Worm (Caenorhabditis elegans) whole organism, young adult: ENCODE results near the gene damt-1.

Experiments
- B0261.1 ChIP-seq: sonication (generic microtip); optimal IDR thresholded peaks from 2 replicates; lab custom pipeline; 2016; ENCODE audit warnings: mild to moderate bottlenecking, missing genetic modification characterization, moderate library complexity, missing compliant biosample characterization
- C06A6.2 ChIP-seq: fragments of 200-800 bp; sonication (Bioruptor generic); conservative IDR thresholded peaks from 2 replicates; pipeline ENCODE4 v1.3.6; 2022; ENCODE audit warnings: missing genetic modification characterization, missing compliant biosample characterization
- F22D6.2 ChIP-seq: sonication (generic microtip); optimal IDR thresholded peaks from 2 replicates; lab custom pipeline; 2016; ENCODE audit warnings: mild to moderate bottlenecking, missing genetic modification characterization, missing compliant biosample characterization
- F39B2.1 ChIP-seq: fragments of 200-800 bp; sonication (Bioruptor generic); IDR thresholded peaks from 2 replicates; pipeline ENCODE4 v1.3.6; 2022; ENCODE audit warnings: missing genetic modification reagents, missing genetic modification characterization, missing compliant biosample characterization
- F57A8.1 ChIP-seq: fragments of 200-800 bp; sonication (Bioruptor generic); optimal IDR thresholded peaks from 2 replicates; lab custom pipeline; 2018; ENCODE audit warnings: mild to moderate bottlenecking, missing genetic modification characterization, moderate library complexity, missing compliant biosample characterization
- F57C9.4 ChIP-seq: sonication (generic microtip); optimal IDR thresholded peaks from 2 replicates; lab custom pipeline; 2017; ENCODE audit warnings: mild to moderate bottlenecking, missing genetic modification characterization, missing compliant biosample characterization
- K11D2.4 ChIP-seq: fragments of 200-800 bp; sonication (Bioruptor generic); IDR thresholded peaks from 2 replicates; pipeline ENCODE4 v1.3.6; 2022; ENCODE audit warnings: missing genetic modification reagents, missing genetic modification characterization, missing compliant biosample characterization
- K12H6.12 ChIP-seq: fragments of 200-800 bp; sonication (Bioruptor generic); optimal IDR thresholded peaks from 2 replicates; lab custom pipeline; 2018; ENCODE audit warnings: mild to moderate bottlenecking, missing genetic modification characterization, missing compliant biosample characterization
- Y53F4B.3 ChIP-seq: fragments of 200-800 bp; sonication (Bioruptor generic); IDR thresholded peaks from 2 replicates; pipeline ENCODE4 v1.3.6; 2022; ENCODE audit warnings: missing genetic modification reagents, missing genetic modification characterization, missing compliant biosample characterization
- Y53G8AR.9 ChIP-seq: fragments of 200-800 bp; sonication (Bioruptor generic); conservative IDR thresholded peaks from 2 replicates; pipeline ENCODE4 v1.3.6; 2022; ENCODE audit warnings: missing genetic modification reagents, missing genetic modification characterization, missing compliant biosample characterization
- ZK185.1 ChIP-seq: sonication (generic microtip); optimal IDR thresholded peaks from 2 replicates; lab custom pipeline; 2016; ENCODE audit warnings: mild to moderate bottlenecking, missing genetic modification characterization, missing compliant biosample characterization; ENCODE audit not compliant: poor library complexity, severe bottlenecking
- akir-1 ChIP-seq: fragments of 200-800 bp; sonication (Bioruptor generic); optimal IDR thresholded peaks from 2 replicates; lab custom pipeline; 2018; ENCODE audit warnings: mild to moderate bottlenecking, missing genetic modification characterization, moderate library complexity, missing compliant biosample characterization
- ama-1 ChIP-seq, 3 experiments: fragments of 150-350 bp in 1 of 3; sonication (generic microtip) in 2 of 3; optimal IDR thresholded peaks; 2 replicates each; lab custom pipeline; 2014 to 2018; ENCODE audit warnings: missing biosample characterization in 2 of 3, missing genetic modification characterization in 2 of 3, missing genetic modification reagents in 2 of 3
- aptf-3 ChIP-seq: fragments of 200-800 bp; sonication (Bioruptor generic); IDR thresholded peaks from 2 replicates; pipeline ENCODE4 v1.3.6; 2022; ENCODE audit warnings: missing genetic modification characterization, missing compliant biosample characterization
- atf-7 ChIP-seq: sonication (generic microtip); optimal IDR thresholded peaks from 2 replicates; lab custom pipeline; 2017; ENCODE audit warnings: mild to moderate bottlenecking, missing genetic modification characterization, missing compliant biosample characterization
- bed-2 ChIP-seq: fragments of 200-800 bp; sonication (Bioruptor generic); IDR thresholded peaks from 2 replicates; pipeline ENCODE4 v1.3.6; 2022; ENCODE audit warnings: missing genetic modification reagents, missing genetic modification characterization, missing compliant biosample characterization
- cebp-1 ChIP-seq, 2 experiments: fragments of 200-800 bp in 1 of 2; sonication (Bioruptor generic) in 1 of 2; sonication (generic microtip) in 1 of 2; IDR thresholded peaks in 1 of 2; optimal IDR thresholded peaks in 1 of 2; 2 replicates each; pipeline versions ENCODE4 v1.3.6 to Lab custom; 2017 to 2022; ENCODE audit warnings: missing compliant biosample characterization in 2 of 2, missing genetic modification characterization in 2 of 2, mild to moderate bottlenecking in 1 of 2, missing genetic modification reagents in 1 of 2, moderate library complexity in 1 of 2
- cebp-2 ChIP-seq: fragments of 200-800 bp; sonication (Bioruptor generic); IDR thresholded peaks from 2 replicates; pipeline ENCODE4 v1.3.6; 2022; ENCODE audit warnings: missing genetic modification characterization, missing compliant biosample characterization
- ceh-58 ChIP-seq: fragments of 200-800 bp; sonication (Bioruptor generic); IDR thresholded peaks from 2 replicates; pipeline ENCODE4 v1.3.6; 2022; ENCODE audit warnings: missing genetic modification characterization, missing compliant biosample characterization
- chd-7 ChIP-seq: sonication (generic microtip); optimal IDR thresholded peaks from 2 replicates; lab custom pipeline; 2016; ENCODE audit warnings: mild to moderate bottlenecking, missing genetic modification characterization, moderate library complexity, missing compliant biosample characterization
- egl-44 ChIP-seq: fragments of 200-800 bp; sonication (Bioruptor generic); IDR thresholded peaks from 2 replicates; pipeline ENCODE4 v1.3.6; 2022; ENCODE audit warnings: missing genetic modification reagents, missing genetic modification characterization, missing compliant biosample characterization
- hlh-26 ChIP-seq: fragments of 200-800 bp; sonication (Bioruptor generic); conservative IDR thresholded peaks from 2 replicates; pipeline ENCODE4 v1.3.6; 2022; ENCODE audit warnings: missing genetic modification reagents, missing genetic modification characterization, missing compliant biosample characterization
- hmg-1.2 ChIP-seq: fragments of 200-800 bp; sonication (Bioruptor generic); IDR thresholded peaks from 2 replicates; pipeline ENCODE4 v1.3.6; 2022; ENCODE audit warnings: missing genetic modification reagents, missing genetic modification characterization, missing compliant biosample characterization
- lag-1 ChIP-seq: fragments of 200-800 bp; sonication (Bioruptor generic); IDR thresholded peaks from 2 replicates; pipeline ENCODE4 v1.3.6; 2022; ENCODE audit warnings: missing genetic modification reagents, missing genetic modification characterization, missing compliant biosample characterization
- let-526 ChIP-seq: fragments of 200-800 bp; sonication (Bioruptor generic); IDR thresholded peaks from 2 replicates; pipeline ENCODE4 v1.3.6; 2022; ENCODE audit warnings: missing genetic modification reagents, missing genetic modification characterization, missing compliant biosample characterization
- lin-35 ChIP-seq, 3 experiments: fragments of 150-350 bp in 2 of 3; sonication (generic microtip) in 1 of 3; optimal IDR thresholded peaks; 2 replicates each; lab custom pipeline; 2014 to 2018; ENCODE audit warnings: missing biosample characterization in 3 of 3, missing genetic modification characterization in 3 of 3, missing genetic modification reagents in 3 of 3
- lir-1 ChIP-seq: fragments of 200-800 bp; sonication (Bioruptor generic); conservative IDR thresholded peaks from 2 replicates; pipeline ENCODE4 v1.3.6; 2022; ENCODE audit warnings: missing genetic modification reagents, missing genetic modification characterization, missing compliant biosample characterization
- madf-10 ChIP-seq: sonication (generic microtip); optimal IDR thresholded peaks from 2 replicates; lab custom pipeline; 2016; ENCODE audit warnings: mild to moderate bottlenecking, missing genetic modification characterization, missing compliant biosample characterization
- madf-3 ChIP-seq: fragments of 200-800 bp; sonication (Bioruptor generic); IDR thresholded peaks from 2 replicates; pipeline ENCODE4 v1.3.6; 2022; ENCODE audit warnings: missing genetic modification reagents, missing genetic modification characterization, missing compliant biosample characterization
- mcd-1 ChIP-seq: fragments of 200-800 bp; sonication (Bioruptor generic); IDR thresholded peaks from 2 replicates; pipeline ENCODE4 v1.3.6; 2022; ENCODE audit warnings: missing genetic modification reagents, missing genetic modification characterization, missing compliant biosample characterization
- nfya-2 ChIP-seq: fragments of 200-800 bp; sonication (Bioruptor generic); IDR thresholded peaks from 2 replicates; pipeline ENCODE4 v1.3.6; 2022; ENCODE audit warnings: missing genetic modification reagents, missing genetic modification characterization, missing compliant biosample characterization
- nfyb-1 ChIP-seq: fragments of 200-800 bp; sonication (Bioruptor generic); IDR thresholded peaks from 2 replicates; pipeline ENCODE4 v1.3.6; 2022; ENCODE audit warnings: missing genetic modification reagents, missing genetic modification characterization, missing compliant biosample characterization
- nhr-179 ChIP-seq: sonication (generic microtip); optimal IDR thresholded peaks from 2 replicates; lab custom pipeline; 2016; ENCODE audit warnings: mild to moderate bottlenecking, missing genetic modification characterization, missing compliant biosample characterization
- nhr-80 ChIP-seq: sonication (generic microtip); optimal IDR thresholded peaks from 2 replicates; lab custom pipeline; 2016; ENCODE audit warnings: missing genetic modification characterization, missing compliant biosample characterization
- nhr-90 ChIP-seq: sonication (generic microtip); optimal IDR thresholded peaks from 2 replicates; lab custom pipeline; 2016; ENCODE audit warnings: missing genotype, mild to moderate bottlenecking, missing genetic modification characterization, missing compliant biosample characterization
- rec-8 ChIP-seq, 2 experiments: sonication (generic microtip); optimal IDR thresholded peaks; 2 replicates each; lab custom pipeline; 2016; ENCODE audit warnings: mild to moderate bottlenecking in 2 of 2, missing genetic modification characterization in 2 of 2, missing genetic modification reagents in 2 of 2, missing genotype in 2 of 2, missing biosample characterization in 1 of 2, missing compliant biosample characterization in 1 of 2, moderate library complexity in 1 of 2
- repo-1 ChIP-seq: sonication (generic microtip); optimal IDR thresholded peaks from 2 replicates; lab custom pipeline; 2017; ENCODE audit warnings: mild to moderate bottlenecking, missing genetic modification characterization, missing compliant biosample characterization
- tbp1 ChIP-seq: fragments of 200-800 bp; sonication (Bioruptor generic); optimal IDR thresholded peaks from 2 replicates; lab custom pipeline; 2018; ENCODE audit warnings: mild to moderate bottlenecking, missing genetic modification characterization, missing compliant biosample characterization
- ztf-26 ChIP-seq: sonication (generic microtip); optimal IDR thresholded peaks from 2 replicates; lab custom pipeline; 2017; ENCODE audit warnings: missing genetic modification characterization, missing compliant biosample characterization
- ztf-3 ChIP-seq: fragments of 200-800 bp; sonication (Bioruptor generic); optimal IDR thresholded peaks from 2 replicates; lab custom pipeline; 2018; ENCODE audit warnings: mild to moderate bottlenecking, missing genetic modification characterization, missing compliant biosample characterization
- ztf-6 ChIP-seq: fragments of 200-800 bp; sonication (Bioruptor generic); IDR thresholded peaks from 2 replicates; pipeline ENCODE4 v1.3.6; 2022; ENCODE audit warnings: missing genetic modification reagents, missing genetic modification characterization, missing compliant biosample characterization

Gene damt-1

ce11 chrII:5734883-5735282 lies 14.9 kb downstream of the damt-1 start (continued):
- TF ChIP-seq cebp-2 (GFP tag; lab: Robert Waterston, UW) (no peak), chd-7 (tag; lab: Kevin White, UChicago) (no peak), egl-44 (GFP tag; lab: Robert Waterston, UW) (no peak), akir-1 (GFP tag; lab: Kevin White, UChicago) (no peak)

- TF ChIP-seq cebp-1 (GFP tag; IDR thresholded peaks at IDR 0.05; lab: Robert Waterston, UW) (no peak), cebp-1 (tag; optimal IDR thresholded peaks at IDR 0.05; lab: Kevin White, UChicago) (no peak), mcd-1 (no peak), tbp1 (GFP tag; lab: Kevin White, UChicago) (no peak), K11D2.4 (no peak), Y53G8AR.9 (no peak), C06A6.2 (GFP tag; lab: Robert Waterston, UW) (no peak), ZK185.1 (tag; lab: Kevin White, UChicago) (no peak), F57A8.1 (no peak), Y53F4B.3 (no peak), nhr-80 (tag; lab: Kevin White, UChicago) (no peak), lir-1 (GFP tag; lab: Robert Waterston, UW) (no peak), nfyb-1 (GFP tag; lab: Robert Waterston, UW) (no peak), ztf-26 (tag; lab: Kevin White, UChicago) (no peak), K12H6.12 (tag; lab: Kevin White, UChicago) (no peak), madf-3 (GFP tag; lab: Robert Waterston, UW) (no peak), nhr-90 (tag; lab: Kevin White, UChicago) (no peak), ztf-3 (GFP tag; lab: Kevin White, UChicago) (no peak), lin-35 (GFP tag; optimal IDR thresholded peaks at IDR 0.05; lab: Kevin White, UChicago) (no peak), aptf-3 (GFP tag; lab: Robert Waterston, UW) (no peak), hlh-26 (GFP tag; lab: Robert Waterston, UW) (no peak)
Observed at ce11 chrII:5735744-5736143, 15.8 kb downstream of the damt-1 start.

- TF ChIP-seq bed-2 (GFP tag; lab: Robert Waterston, UW): no peak
- no peak for TF ChIP-seq hmg-1.2
- no peak for TF ChIP-seq repo-1
- TF ChIP-seq lag-1 (GFP tag; lab: Robert Waterston, UW): no peak
- TF ChIP-seq B0261.1 (tag; lab: Kevin White, UChicago): no peak
- no peak for TF ChIP-seq nfya-2
- no peak for TF ChIP-seq F39B2.1
- TF ChIP-seq let-526 (GFP tag; lab: Robert Waterston, UW): no peak
- TF ChIP-seq ama-1 (optimal IDR thresholded peaks at IDR 0.05; lab: Kevin White, UChicago): no peak
- no peak for TF ChIP-seq ama-1 (GFP tag; optimal IDR thresholded peaks at IDR 0.05; lab: Kevin White, UChicago)
- no peak for TF ChIP-seq atf-7 (tag; lab: Kevin White, UChicago)
- TF ChIP-seq rec-8 (tag; optimal IDR thresholded peaks at IDR 0.05; lab: Kevin White, UChicago): no peak
- no peak for TF ChIP-seq ztf-6
- TF ChIP-seq madf-10: no peak
- no peak for TF ChIP-seq F22D6.2 (tag; lab: Kevin White, UChicago)
- no peak for TF ChIP-seq nhr-179
- TF ChIP-seq F57C9.4 (tag; lab: Kevin White, UChicago): no peak
- TF ChIP-seq ceh-58 (GFP tag; lab: Robert Waterston, UW): no peak
- TF ChIP-seq ztf-26 (tag; lab: Kevin White, UChicago): no peak
Observed at ce11 chrII:5736599-5736998, 16.7 kb downstream of the damt-1 start.
